Fruit fly (Drosophila melanogaster): ENCODE results near the gene CG6324.

The CG6324 gene

dm6 chrX:15497440-15498271 is 21.8 kb downstream of the CG6324 start (continued):
- TF ChIP-seq CG5180 (GFP tag; optimal IDR thresholded peaks at IDR 0.05) = peak; percentile 34
- TF ChIP-seq pros (GFP tag; optimal IDR thresholded peaks at IDR 0.05) = no peak
- peak; percentile 71 for TF ChIP-seq ATbp (GFP tag; optimal IDR thresholded peaks at IDR 0.05)
- peak; percentile 51 for TF ChIP-seq CG2202 (tag; optimal IDR thresholded peaks at IDR 0.05)
- TF ChIP-seq emc (GFP tag; optimal IDR thresholded peaks at IDR 0.05) = no peak
- no peak for TF ChIP-seq chif (GFP tag; optimal IDR thresholded peaks at IDR 0.05)
- no peak for TF ChIP-seq otp (GFP tag; IDR thresholded peaks at IDR 0.05)
- 0 out of 2 replicates have a peak, but pooled peaks have one; percentile 20 for TF ChIP-seq CG5953 (GFP tag; IDR thresholded peaks at IDR 0.05)
- no peak for TF ChIP-seq gsb-n (tag; optimal IDR thresholded peaks at IDR 0.05)
- no peak for TF ChIP-seq NfI (GFP tag; optimal IDR thresholded peaks at IDR 0.05)
- no peak for TF ChIP-seq CG1647 (GFP tag; optimal IDR thresholded peaks at IDR 0.05)
- TF ChIP-seq CG15073 (GFP tag; optimal IDR thresholded peaks at IDR 0.05) = no peak
- TF ChIP-seq insv (GFP tag; optimal IDR thresholded peaks at IDR 0.05) = no peak
- no peak for TF ChIP-seq CG7357 (GFP tag; IDR thresholded peaks at IDR 0.05)
- peak; percentile 82 for TF ChIP-seq CG4360 (GFP tag; IDR thresholded peaks at IDR 0.05)
- TF ChIP-seq lov (optimal IDR thresholded peaks at IDR 0.05) = no peak
- TF ChIP-seq lov (GFP tag; IDR thresholded peaks at IDR 0.05) = no peak
- TF ChIP-seq bsh (GFP tag; optimal IDR thresholded peaks at IDR 0.05) = peak in 1 of 2 experiments; percentile 2
- peak; percentile 23 for TF ChIP-seq gem (tag; optimal IDR thresholded peaks at IDR 0.05)
- TF ChIP-seq sens (GFP tag) = peak; percentile 75
- peak; percentile 37; the same call in 1 of the 2 replicates for TF ChIP-seq crol (GFP tag; IDR thresholded peaks at IDR 0.05)
- no peak for TF ChIP-seq NC2α (GFP tag; optimal IDR thresholded peaks at IDR 0.05)
- TF ChIP-seq CG15696 (tag; optimal IDR thresholded peaks at IDR 0.05) = peak; percentile 29
- TF ChIP-seq ap (GFP tag; IDR thresholded peaks at IDR 0.05) = 0 out of 2 replicates have a peak, but pooled peaks have one; percentile 9
- TF ChIP-seq lab (GFP tag; optimal IDR thresholded peaks at IDR 0.05) = peak; percentile 24
- no peak for TF ChIP-seq CG33213 (GFP tag; optimal IDR thresholded peaks at IDR 0.05)
- peak; percentile 22 for TF ChIP-seq BtbVII (GFP tag; optimal IDR thresholded peaks at IDR 0.05)
- no peak for TF ChIP-seq dm (GFP tag; optimal IDR thresholded peaks at IDR 0.05)
- no peak for TF ChIP-seq eve (GFP tag; optimal IDR thresholded peaks at IDR 0.05)
- no peak for TF ChIP-seq Hand (GFP tag; optimal IDR thresholded peaks at IDR 0.05)
- no peak for TF ChIP-seq maf-S (GFP tag; optimal IDR thresholded peaks at IDR 0.05)
- TF ChIP-seq Poxn (GFP tag; IDR thresholded peaks at IDR 0.05) = no peak
- TF ChIP-seq CG11696 (GFP tag; IDR thresholded peaks at IDR 0.05) = peak; percentile 43; the same call in 1 of the 2 replicates
- peak; percentile 16 for TF ChIP-seq CG7745 (tag; optimal IDR thresholded peaks at IDR 0.05)
- peak; percentile 33 for TF ChIP-seq CG9727 (GFP tag; optimal IDR thresholded peaks at IDR 0.05)
- TF ChIP-seq nau (GFP tag; optimal IDR thresholded peaks at IDR 0.05) = peak; percentile 1
- TF ChIP-seq dpn (GFP tag; optimal IDR thresholded peaks at IDR 0.05) = peak in 1 of 2 experiments; percentile 5
- TF ChIP-seq CG10147 (GFP tag; optimal IDR thresholded peaks at IDR 0.05) = no peak
- peak; percentile 85 for TF ChIP-seq grau (tag; optimal IDR thresholded peaks at IDR 0.05)
- TF ChIP-seq jumu (GFP tag; optimal IDR thresholded peaks at IDR 0.05) = no peak
- peak; percentile 37 for TF ChIP-seq CG10209 (GFP tag; optimal IDR thresholded peaks at IDR 0.05)
- peak; percentile 13 for TF ChIP-seq CG17359 (tag; optimal IDR thresholded peaks at IDR 0.05)
- peak; percentile 25 for TF ChIP-seq Asciz (GFP tag; optimal IDR thresholded peaks at IDR 0.05)
- peak; percentile 28 for TF ChIP-seq nmo (GFP tag; optimal IDR thresholded peaks at IDR 0.05)
- TF ChIP-seq CG9797 (GFP tag; optimal IDR thresholded peaks at IDR 0.05) = no peak
- no peak for TF ChIP-seq az2 (GFP tag; optimal IDR thresholded peaks at IDR 0.05)
- TF ChIP-seq CG33557 (GFP tag; optimal IDR thresholded peaks at IDR 0.05) = peak; percentile 33
- peak; percentile 55 for TF ChIP-seq CG2875 (GFP tag; optimal IDR thresholded peaks at IDR 0.05)
